Worm (Caenorhabditis elegans) whole organism, L1 larva: ENCODE data around the gene coq-3.

Experiments
- aly-2 ChIP-seq: fragments of 150-350 bp; optimal IDR thresholded peaks from 2 replicates; lab custom pipeline; 2014; ENCODE audit warnings: missing biosample characterization, missing genetic modification characterization
- egl-13 ChIP-seq: sonication (generic microtip); optimal IDR thresholded peaks from 2 replicates; lab custom pipeline; 2016; ENCODE audit warnings: missing genotype, missing genetic modification reagents, missing genetic modification characterization, missing compliant biosample characterization
- ets-5 ChIP-seq: fragments of 200-800 bp; sonication (Bioruptor generic); IDR thresholded peaks from 2 replicates; pipeline ENCODE4 v1.3.6; 2022; ENCODE audit warnings: missing genetic modification characterization, missing compliant biosample characterization
- grh-1 ChIP-seq: fragments of 200-800 bp; sonication (Bioruptor generic); IDR thresholded peaks from 2 replicates; pipeline ENCODE4 v1.3.6; 2022; ENCODE audit warnings: missing genetic modification reagents, missing genetic modification characterization, missing compliant biosample characterization
- lin-39 ChIP-seq: fragments of 150-350 bp; optimal IDR thresholded peaks from 2 replicates; lab custom pipeline; 2014; ENCODE audit warnings: missing biosample characterization, missing genetic modification reagents, missing genetic modification characterization
- mdl-1 ChIP-seq, 2 experiments: fragments of 150-350 bp; optimal IDR thresholded peaks; 2 replicates each; lab custom pipeline; 2014 to 2017; ENCODE audit warnings: missing biosample characterization in 2 of 2, missing genetic modification characterization in 2 of 2, inconsistent platforms in 1 of 2
- mep-1 ChIP-seq: fragments of 150-350 bp; optimal IDR thresholded peaks from 2 replicates; lab custom pipeline; 2014; ENCODE audit warnings: missing biosample characterization, missing genetic modification characterization
- nhr-11 ChIP-seq: fragments of 150-350 bp; optimal IDR thresholded peaks from 2 replicates; lab custom pipeline; 2014; ENCODE audit warnings: missing biosample characterization, missing genetic modification characterization
- nhr-237 ChIP-seq: fragments of 150-350 bp; optimal IDR thresholded peaks from 2 replicates; lab custom pipeline; 2014; ENCODE audit warnings: missing biosample characterization, missing genetic modification characterization
- nhr-76 ChIP-seq: sonication (generic microtip); optimal IDR thresholded peaks from 2 replicates; lab custom pipeline; 2017; ENCODE audit warnings: missing biosample characterization, missing genetic modification characterization
- skn-1 ChIP-seq: fragments of 150-350 bp; optimal IDR thresholded peaks from 2 replicates; lab custom pipeline; 2014; ENCODE audit warnings: missing biosample characterization, missing genetic modification characterization
- snpc-4 ChIP-seq: fragments of 150-350 bp; optimal IDR thresholded peaks from 2 replicates; lab custom pipeline; 2014; ENCODE audit warnings: missing biosample characterization, missing genetic modification characterization
- xbp-1 ChIP-seq: sonication (generic microtip); optimal IDR thresholded peaks from 2 replicates; lab custom pipeline; 2016; ENCODE audit warnings: missing genetic modification characterization, missing compliant biosample characterization
- zag-1 ChIP-seq: fragments of 150-350 bp; optimal IDR thresholded peaks from 2 replicates; lab custom pipeline; 2014; ENCODE audit warnings: missing biosample characterization, missing genetic modification characterization

- TF ChIP-seq aly-2 (tag; lab: Kevin White, UChicago) (peak; percentile 95), mdl-1 (tag; optimal IDR thresholded peaks at IDR 0.05; lab: Kevin White, UChicago) (no peak), grh-1 (no peak; the same call in 1 of the 2 replicates), zag-1 (tag; lab: Kevin White, UChicago) (no peak), lin-39 (tag; lab: Kevin White, UChicago) (no peak), nhr-76 (no peak), nhr-11 (no peak), mep-1 (tag; lab: Kevin White, UChicago) (no peak), skn-1 (tag; lab: Kevin White, UChicago) (no peak), ets-5 (GFP tag; lab: Robert Waterston, UW) (no peak), xbp-1 (no peak), egl-13 (tag; lab: Kevin White, UChicago) (no peak), snpc-4 (tag; lab: Kevin White, UChicago) (no peak), nhr-237 (tag; lab: Kevin White, UChicago) (no peak)
Observed at ce11 chrIV:14822267-14822666, 26.1 kb upstream of the coq-3 start.
